Worm (Caenorhabditis elegans) whole organism, mixed stage, embryonic: Measurements from ENCODE around the gene F55C9.6.
"Not testable (repeated sequence)": the region's sequence is repeated elsewhere in the genome, so short reads cannot be mapped to it uniquely, and the experiment has no call there.

Source experiments
- M03D4.4 ChIP-seq: sonication (generic microtip); optimal IDR thresholded peaks from 2 replicates; lab custom pipeline; 2017; ENCODE audit warnings: mild to moderate bottlenecking, missing genetic modification characterization, missing compliant biosample characterization
- bed-3 ChIP-seq: fragments of 200-800 bp; sonication (Bioruptor generic); optimal IDR thresholded peaks from 3 replicates; lab custom pipeline; 2018; ENCODE audit warnings: mild to moderate bottlenecking, missing genetic modification characterization, moderate library complexity, missing compliant biosample characterization
- ceh-39 ChIP-seq: fragments of 150-350 bp; optimal IDR thresholded peaks from 2 replicates; lab custom pipeline; 2014; ENCODE audit warnings: missing biosample characterization, missing genetic modification characterization
- ceh-83 ChIP-seq: fragments of 200-800 bp; sonication (Bioruptor generic); optimal IDR thresholded peaks from 2 replicates; lab custom pipeline; 2018; ENCODE audit warnings: mild to moderate bottlenecking, missing genetic modification characterization, missing compliant biosample characterization
- ces-1 ChIP-seq: fragments of 150-350 bp; optimal IDR thresholded peaks from 2 replicates; lab custom pipeline; 2014; ENCODE audit warnings: missing biosample characterization, missing genetic modification reagents, missing genetic modification characterization
- cnd-1 ChIP-seq: fragments of 200-800 bp; sonication (Bioruptor generic); optimal IDR thresholded peaks from 2 replicates; lab custom pipeline; 2018; ENCODE audit warnings: mild to moderate bottlenecking, missing genetic modification characterization, missing compliant biosample characterization
- drap-1 ChIP-seq: fragments of 200-800 bp; sonication (Bioruptor generic); optimal IDR thresholded peaks from 3 replicates; lab custom pipeline; 2018; ENCODE audit warnings: mild to moderate bottlenecking, missing genetic modification characterization, missing compliant biosample characterization
- elt-1 ChIP-seq: sonication (generic microtip); optimal IDR thresholded peaks from 2 replicates; lab custom pipeline; 2017; ENCODE audit warnings: missing genetic modification characterization, mild to moderate bottlenecking, missing compliant biosample characterization, antibody characterized with exemption, moderate library complexity, borderline replicate concordance; ENCODE audit not compliant: insufficient read depth
- elt-3 ChIP-seq: fragments of 150-350 bp; optimal IDR thresholded peaks from 2 replicates; lab custom pipeline; 2014; ENCODE audit warnings: missing biosample characterization, missing genetic modification characterization
- flh-1 ChIP-seq: fragments of 200-800 bp; sonication (Bioruptor generic); optimal IDR thresholded peaks from 2 replicates; lab custom pipeline; 2018; ENCODE audit warnings: mild to moderate bottlenecking, missing genetic modification characterization, moderate library complexity, missing compliant biosample characterization
- ham-2 ChIP-seq: fragments of 200-800 bp; sonication (Bioruptor generic); optimal IDR thresholded peaks from 2 replicates; lab custom pipeline; 2018; ENCODE audit warnings: mild to moderate bottlenecking, missing genetic modification characterization, missing compliant biosample characterization
- hlh-1 ChIP-seq: fragments of 150-350 bp; optimal IDR thresholded peaks from 2 replicates; lab custom pipeline; 2014; ENCODE audit warnings: missing biosample characterization, missing genetic modification reagents, missing genetic modification characterization
- lin-13 ChIP-seq: fragments of 150-350 bp; optimal IDR thresholded peaks from 2 replicates; lab custom pipeline; 2014; ENCODE audit warnings: missing biosample characterization, missing genetic modification characterization
- lin-32 ChIP-seq: fragments of 200-800 bp; sonication (Bioruptor generic); optimal IDR thresholded peaks from 2 replicates; lab custom pipeline; 2018; ENCODE audit warnings: mild to moderate bottlenecking, missing genetic modification characterization, missing compliant biosample characterization
- lsy-2 ChIP-seq: fragments of 150-350 bp; optimal IDR thresholded peaks from 2 replicates; lab custom pipeline; 2014; ENCODE audit warnings: missing biosample characterization, missing genetic modification characterization
- mep-1 ChIP-seq: fragments of 150-350 bp; optimal IDR thresholded peaks from 2 replicates; lab custom pipeline; 2017; ENCODE audit warnings: missing biosample characterization, missing genetic modification reagents, missing genetic modification characterization, inconsistent platforms
- mls-2 ChIP-seq: sonication (generic microtip); optimal IDR thresholded peaks from 2 replicates; lab custom pipeline; 2016; ENCODE audit warnings: mild to moderate bottlenecking, missing genetic modification characterization, moderate library complexity, missing compliant biosample characterization
- nhr-12 ChIP-seq: fragments of 150-350 bp; optimal IDR thresholded peaks from 2 replicates; lab custom pipeline; 2014; ENCODE audit warnings: missing biosample characterization, missing genetic modification characterization
- nhr-2 ChIP-seq: fragments of 150-350 bp; optimal IDR thresholded peaks from 2 replicates; lab custom pipeline; 2014; ENCODE audit warnings: missing biosample characterization, missing genetic modification characterization
- nhr-237 ChIP-seq: fragments of 150-350 bp; optimal IDR thresholded peaks from 2 replicates; lab custom pipeline; 2014; ENCODE audit warnings: missing biosample characterization, missing genetic modification characterization
- nhr-28 ChIP-seq: fragments of 150-350 bp; optimal IDR thresholded peaks from 2 replicates; lab custom pipeline; 2014; ENCODE audit warnings: missing biosample characterization, missing genetic modification characterization
- nhr-76 ChIP-seq: sonication (generic microtip); optimal IDR thresholded peaks from 2 replicates; lab custom pipeline; 2017; ENCODE audit warnings: missing biosample characterization, missing genetic modification characterization
- pha-4 ChIP-seq: fragments of 150-350 bp; optimal IDR thresholded peaks from 2 replicates; lab custom pipeline; 2018; ENCODE audit warnings: missing biosample characterization, missing genetic modification reagents, missing genetic modification characterization
- sem-2 ChIP-seq: fragments of 200-800 bp; sonication (Bioruptor generic); optimal IDR thresholded peaks from 2 replicates; lab custom pipeline; 2018; ENCODE audit warnings: mild to moderate bottlenecking, missing genetic modification characterization, missing compliant biosample characterization
- snpc-4 ChIP-seq: fragments of 150-350 bp; optimal IDR thresholded peaks from 2 replicates; lab custom pipeline; 2014; ENCODE audit warnings: missing biosample characterization, missing genetic modification characterization
- sptf-1 ChIP-seq: sonication (generic microtip); optimal IDR thresholded peaks from 2 replicates; lab custom pipeline; 2017; ENCODE audit warnings: mild to moderate bottlenecking, missing genetic modification characterization, moderate library complexity, missing compliant biosample characterization
- tbx-8 ChIP-seq: fragments of 200-800 bp; sonication (Bioruptor generic); optimal IDR thresholded peaks from 2 replicates; lab custom pipeline; 2018; ENCODE audit warnings: mild to moderate bottlenecking, missing genetic modification characterization, moderate library complexity, missing compliant biosample characterization
- unc-120 ChIP-seq: sonication (generic microtip); optimal IDR thresholded peaks from 2 replicates; lab custom pipeline; 2017; ENCODE audit warnings: missing genetic modification characterization, missing compliant biosample characterization; ENCODE audit not compliant: poor library complexity, severe bottlenecking
- unc-39 ChIP-seq: fragments of 150-350 bp; optimal IDR thresholded peaks from 2 replicates; lab custom pipeline; 2014; ENCODE audit warnings: missing biosample characterization, missing genetic modification characterization
- unc-62 ChIP-seq: fragments of 150-350 bp; optimal IDR thresholded peaks from 2 replicates; lab custom pipeline; 2014; ENCODE audit warnings: missing biosample characterization, missing genetic modification reagents, missing genetic modification characterization
- zip-8 ChIP-seq: fragments of 150-350 bp; optimal IDR thresholded peaks from 2 replicates; lab custom pipeline; 2014; ENCODE audit warnings: missing biosample characterization, missing genetic modification characterization
- ztf-11 ChIP-seq: fragments of 150-350 bp; optimal IDR thresholded peaks from 2 replicates; lab custom pipeline; 2014; ENCODE audit warnings: missing biosample characterization, missing genetic modification characterization

The F55C9.6 gene

DNA sequence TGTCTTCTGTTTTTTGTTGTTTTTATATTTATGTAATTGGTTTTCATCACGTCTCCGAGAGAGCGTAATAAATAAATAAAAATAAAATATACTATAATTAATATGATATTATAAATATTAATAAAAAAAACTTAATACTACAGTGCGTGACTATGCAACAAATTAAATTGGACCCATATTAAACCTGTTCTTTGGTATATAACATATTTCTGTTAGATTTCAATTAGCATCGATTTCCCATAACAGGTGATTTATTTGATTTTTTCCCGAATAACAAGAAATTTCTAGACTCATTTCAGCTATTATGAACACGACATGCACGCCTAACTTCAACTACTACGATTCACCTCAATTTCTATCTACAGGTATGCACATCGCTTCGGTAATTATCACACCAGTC is 20.4 kb upstream of the F55C9.6 start, which contains the start of gene srh-208:
srh-208 (plus strand) TSS at position 301 of the 400 bp plus-strand sequence.
- TF ChIP-seq M03D4.4, nhr-28, snpc-4 (tag; lab: Kevin White, UChicago): not testable (repeated sequence)

DNA sequence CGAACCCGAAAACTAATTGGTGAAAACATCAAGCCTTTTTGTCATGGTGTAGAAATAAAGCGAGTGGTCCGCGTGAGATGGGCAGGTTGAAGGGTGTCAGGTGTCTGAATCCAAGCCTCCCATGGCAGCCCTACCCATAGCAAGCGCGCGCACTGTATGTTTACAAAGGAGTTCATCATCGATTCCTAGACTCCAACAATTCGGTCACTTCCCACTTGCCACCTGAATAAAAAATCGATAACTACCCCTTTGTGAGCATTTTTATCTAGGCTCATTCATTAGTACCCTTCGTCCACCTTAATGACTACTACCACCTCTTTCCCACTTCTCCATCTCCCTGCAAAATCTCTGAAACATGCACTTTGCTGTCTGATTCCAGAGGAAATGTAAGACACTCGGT is 16.4 kb upstream of the F55C9.6 start, which contains the start of gene fbxb-64:
fbxb-64 (plus strand) TSS at position 301 of the 400 bp plus-strand sequence.
- no peak for TF ChIP-seq hlh-1 (tag; lab: Kevin White, UChicago)

ce11 chrV:19311391-19311790 is 14.8 kb upstream of the F55C9.6 start, which contains the start of gene C43D7.8:
Gene C43D7.8 (minus strand): TSS chrV:19311491.
- no peak for TF ChIP-seq ham-2 (GFP tag; lab: Kevin White, UChicago)
- no peak for TF ChIP-seq nhr-28 (tag; lab: Kevin White, UChicago)
- TF ChIP-seq zip-8 (tag; lab: Kevin White, UChicago) = no peak
- no peak for TF ChIP-seq hlh-1 (tag; lab: Kevin White, UChicago)
- TF ChIP-seq ztf-11 (tag; lab: Kevin White, UChicago) = no peak
- no peak for TF ChIP-seq ceh-83 (GFP tag; lab: Kevin White, UChicago)
- no peak for TF ChIP-seq pha-4 (tag; lab: Kevin White, UChicago)
- TF ChIP-seq nhr-12 (tag; lab: Kevin White, UChicago) = no peak
- TF ChIP-seq nhr-2 (tag; lab: Kevin White, UChicago) = no peak
- TF ChIP-seq elt-3 (tag; lab: Kevin White, UChicago) = no peak
- no peak for TF ChIP-seq flh-1 (GFP tag; lab: Kevin White, UChicago)
- no peak for TF ChIP-seq lin-13 (tag; lab: Kevin White, UChicago)
- no peak for TF ChIP-seq lin-32
- TF ChIP-seq mls-2 = no peak
- no peak for TF ChIP-seq sem-2 (GFP tag; lab: Kevin White, UChicago)
- no peak for TF ChIP-seq bed-3
- no peak for TF ChIP-seq ces-1 (GFP tag; lab: Kevin White, UChicago)
- TF ChIP-seq, all 35 proteins: peak for 0

DNA sequence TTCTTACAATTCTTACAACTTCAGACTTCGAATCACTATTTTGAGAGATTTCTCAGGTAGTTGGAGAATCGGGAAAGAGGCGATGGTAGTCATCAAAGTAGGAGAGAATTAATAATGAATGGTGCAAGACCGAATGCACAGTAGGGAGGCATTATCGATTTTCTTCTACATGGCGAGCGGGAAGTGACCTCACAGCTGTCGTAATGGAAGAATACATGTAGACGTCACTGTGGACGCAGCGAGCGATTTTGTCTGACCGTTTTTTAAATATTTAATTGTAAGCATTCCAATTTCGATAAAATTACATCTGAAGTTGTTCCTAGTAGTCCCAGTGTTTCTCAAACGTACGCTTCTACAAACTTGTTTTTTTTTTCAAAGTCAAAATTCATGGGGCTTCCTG is 13.0 kb upstream of the F55C9.6 start, which contains the start of gene F55C9.11:
F55C9.11 (minus strand) TSS at position 101 of the 400 bp plus-strand sequence.
- TF ChIP-seq nhr-237 (tag; lab: Kevin White, UChicago) = no peak
- no peak for TF ChIP-seq drap-1 (GFP tag; lab: Kevin White, UChicago)
- TF ChIP-seq mls-2 = no peak
- TF ChIP-seq sem-2 (GFP tag; lab: Kevin White, UChicago) = no peak
- no peak for TF ChIP-seq pha-4 (tag; lab: Kevin White, UChicago)
- no peak for TF ChIP-seq elt-1 (tag; lab: Kevin White, UChicago)
- TF ChIP-seq ceh-39 = no peak
- no peak for TF ChIP-seq cnd-1 (tag; lab: Kevin White, UChicago)
- no peak for TF ChIP-seq unc-39 (tag; lab: Kevin White, UChicago)
- no peak for TF ChIP-seq mep-1 (tag; lab: Kevin White, UChicago)
- TF ChIP-seq ztf-11 (tag; lab: Kevin White, UChicago) = no peak
- TF ChIP-seq bed-3 = no peak
- TF ChIP-seq lsy-2 = no peak
- no peak for TF ChIP-seq ces-1 (GFP tag; lab: Kevin White, UChicago)
- no peak for TF ChIP-seq lin-32
- TF ChIP-seq elt-3 (tag; lab: Kevin White, UChicago) = no peak
- TF ChIP-seq nhr-28 (tag; lab: Kevin White, UChicago) = no peak
- TF ChIP-seq snpc-4 (tag; lab: Kevin White, UChicago) = no peak
- TF ChIP-seq ceh-83 (GFP tag; lab: Kevin White, UChicago) = no peak

- TF ChIP-seq mls-2 (no peak), nhr-2 (tag; lab: Kevin White, UChicago) (no peak)
- TF ChIP-seq, all 35 proteins: peak for 0
Measured at ce11 chrV:19308137-19308536, 11.5 kb upstream of the F55C9.6 start.

DNA sequence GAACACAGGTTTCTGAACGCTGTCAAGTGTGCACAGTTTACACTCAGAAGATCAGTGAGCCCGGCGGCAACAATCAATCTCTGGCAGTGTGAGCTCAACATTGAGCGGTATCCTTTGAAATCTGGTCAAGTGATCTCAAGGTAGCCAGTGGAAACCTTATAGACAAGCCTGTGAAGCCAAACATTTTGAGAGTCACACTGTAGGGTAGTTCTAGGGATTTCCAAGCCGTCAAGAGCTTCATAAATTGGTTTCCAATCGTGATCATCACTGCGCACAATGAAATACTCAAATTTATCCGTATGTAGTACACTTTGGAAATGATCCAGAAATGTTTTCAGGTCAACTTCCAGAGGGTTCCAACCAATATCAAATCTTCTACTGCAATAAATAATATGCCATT is 10.3 kb upstream of the F55C9.6 start, which contains the start of gene F55C9.15:
F55C9.15 (minus strand) TSS at position 101 of the 400 bp plus-strand sequence.
- no peak for TF ChIP-seq nhr-12 (tag; lab: Kevin White, UChicago)
- TF ChIP-seq nhr-237 (tag; lab: Kevin White, UChicago) = no peak
- TF ChIP-seq drap-1 (GFP tag; lab: Kevin White, UChicago) = no peak
- TF ChIP-seq mep-1 (tag; lab: Kevin White, UChicago) = no peak
- no peak for TF ChIP-seq ceh-39
- no peak for TF ChIP-seq elt-1 (tag; lab: Kevin White, UChicago)
- no peak for TF ChIP-seq flh-1 (GFP tag; lab: Kevin White, UChicago)
- no peak for TF ChIP-seq nhr-28 (tag; lab: Kevin White, UChicago)
- TF ChIP-seq tbx-8 (GFP tag; lab: Kevin White, UChicago) = no peak
- TF ChIP-seq ham-2 (GFP tag; lab: Kevin White, UChicago) = no peak
- no peak for TF ChIP-seq lsy-2
- no peak for TF ChIP-seq elt-3 (tag; lab: Kevin White, UChicago)
- TF ChIP-seq nhr-76 (tag; lab: Kevin White, UChicago) = no peak
- no peak for TF ChIP-seq lin-32
- no peak for TF ChIP-seq zip-8 (tag; lab: Kevin White, UChicago)
- TF ChIP-seq unc-62 (GFP tag; lab: Kevin White, UChicago) = no peak
- no peak for TF ChIP-seq bed-3
- TF ChIP-seq snpc-4 (tag; lab: Kevin White, UChicago) = no peak
- TF ChIP-seq sptf-1 (tag; lab: Kevin White, UChicago) = no peak
- TF ChIP-seq unc-120 (tag; lab: Kevin White, UChicago) = no peak
